Fruit fly (Drosophila melanogaster): ENCODE results near the gene CG33928.

The CG33928 gene

DNA sequence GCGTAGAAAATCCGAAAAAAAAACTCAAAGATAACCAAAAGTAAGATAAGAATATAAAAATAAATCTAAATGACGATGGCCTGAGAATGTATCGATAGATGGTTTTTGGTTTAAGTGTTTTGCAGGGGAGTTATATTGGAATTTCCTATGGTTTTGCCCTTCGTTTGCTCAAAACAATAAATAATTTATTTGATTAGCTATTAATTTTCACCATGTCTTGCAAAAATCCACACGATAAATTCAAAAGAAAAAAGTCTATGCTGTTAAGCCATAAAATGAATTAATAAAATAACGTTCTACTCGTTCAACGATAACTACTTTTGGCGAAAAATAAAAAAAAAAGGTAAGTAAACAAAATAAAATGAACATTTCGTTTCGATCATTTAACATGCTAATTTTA, 10.7 kb upstream of the CG33928 start:
- TF ChIP-seq dmrt11E (tag; optimal IDR thresholded peaks at IDR 0.05): no peak
- no peak for TF ChIP-seq Fer1 (GFP tag; optimal IDR thresholded peaks at IDR 0.05)
- no peak for TF ChIP-seq CG10366 (GFP tag; IDR thresholded peaks at IDR 0.05)
- TF ChIP-seq sqz (GFP tag; optimal IDR thresholded peaks at IDR 0.05): no peak
- peak; percentile 22 for TF ChIP-seq sens (GFP tag)
- no peak for TF ChIP-seq Meics (GFP tag; optimal IDR thresholded peaks at IDR 0.05)
- TF ChIP-seq crol (GFP tag; IDR thresholded peaks at IDR 0.05): no peak

DNA sequence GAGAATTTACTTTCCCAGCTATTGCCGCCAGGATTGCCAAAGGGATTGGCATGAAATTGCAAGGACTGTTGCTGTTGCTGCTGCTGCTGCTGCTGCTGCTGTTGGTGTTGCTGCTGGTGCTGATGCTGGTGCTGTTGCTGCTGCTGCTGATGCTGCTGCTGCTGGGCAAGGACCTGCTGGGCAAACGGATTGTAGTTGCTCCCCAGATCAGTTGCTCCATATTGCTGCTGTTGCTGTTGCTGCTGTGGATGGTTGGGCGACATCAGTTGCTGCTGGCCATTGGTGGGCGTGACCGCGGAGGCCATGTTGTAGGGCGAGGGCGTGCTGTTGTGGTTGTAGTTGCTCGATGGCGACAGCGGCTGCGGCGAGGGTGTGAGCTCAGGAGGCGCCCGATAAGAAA, 1.2 kb upstream of the CG33928 start:
- TF ChIP-seq Dfd (GFP tag; optimal IDR thresholded peaks at IDR 0.05) (peak in 1 of 2 experiments; percentile 85), Ets65A (GFP tag) (peak; percentile 45), tx (GFP tag; optimal IDR thresholded peaks at IDR 0.05) (no peak)

DNA sequence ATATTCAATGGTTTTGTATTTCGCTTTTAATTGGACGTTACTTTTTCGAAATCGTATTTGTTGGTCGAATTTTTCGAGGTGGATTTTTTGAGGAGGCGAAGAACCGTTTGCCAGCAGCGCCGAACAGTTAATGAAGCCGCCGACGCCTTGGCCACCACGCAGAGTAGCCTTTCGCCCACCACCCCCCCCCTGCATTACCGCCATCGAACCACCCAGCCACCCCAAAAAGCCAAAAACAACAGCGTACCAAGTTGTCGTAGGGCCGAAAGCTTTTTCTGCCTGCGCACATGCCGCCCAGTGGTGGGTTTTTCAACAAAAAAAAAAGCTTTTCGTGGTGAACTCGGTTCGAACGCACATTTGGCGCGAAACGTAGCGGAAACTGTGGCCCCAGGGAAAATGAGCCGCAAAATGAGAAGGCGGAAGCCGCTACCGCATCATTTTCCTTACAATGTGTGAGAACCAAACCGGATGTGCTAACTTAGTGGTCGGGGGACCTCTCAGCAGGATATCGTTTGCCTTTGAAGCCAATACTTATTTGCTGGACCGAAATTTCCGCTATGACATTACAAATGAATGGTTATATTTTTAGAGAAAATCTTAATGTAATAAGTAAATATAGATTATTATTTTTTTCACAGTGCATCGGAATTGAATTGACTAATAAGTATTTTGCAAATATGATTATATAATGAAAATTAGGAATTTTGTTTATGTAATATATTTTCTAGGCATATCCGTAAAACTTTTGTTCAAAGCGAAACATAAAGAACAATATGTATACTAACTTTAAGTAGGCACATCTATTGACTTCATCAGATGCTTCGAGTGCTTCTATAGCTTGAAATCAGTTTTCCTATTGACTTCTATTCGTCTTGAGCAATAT, 3.1 kb downstream of the CG33928 start, which contains the start of the genes Dif and CG5043:
Dif (minus strand) TSS at position 132 of the 883 bp plus-strand sequence.
CG5043 (plus strand) TSS at position 833 of the 883 bp plus-strand sequence.
- TF ChIP-seq Oaz (GFP tag; IDR thresholded peaks at IDR 0.05): no peak
- no peak for TF ChIP-seq tin (GFP tag; optimal IDR thresholded peaks at IDR 0.05)
- TF ChIP-seq Hand (GFP tag; optimal IDR thresholded peaks at IDR 0.05): peak; percentile 1
- peak; percentile 60 for TF ChIP-seq ewg (GFP tag; optimal IDR thresholded peaks at IDR 0.05)
- TF ChIP-seq Bgb (GFP tag; IDR thresholded peaks at IDR 0.05; ENCODE audit: partially characterized antibody): peak; percentile 48; the same call in 1 of the 2 replicates
- peak; percentile 28 for TF ChIP-seq CG15514 (GFP tag; optimal IDR thresholded peaks at IDR 0.05)
- peak; percentile 41 for TF ChIP-seq CG12071 (GFP tag; optimal IDR thresholded peaks at IDR 0.05)
- 0 out of 3 replicates have a peak, but pooled peaks have one; percentile 18 for TF ChIP-seq Opbp (GFP tag; IDR thresholded peaks at IDR 0.05; ENCODE audit: partially characterized antibody)
- peak; percentile 86 for TF ChIP-seq E2f2 (GFP tag; IDR thresholded peaks at IDR 0.05)
- no peak for TF ChIP-seq mam (GFP tag; optimal IDR thresholded peaks at IDR 0.05)
- TF ChIP-seq MBD-R2 (GFP tag; IDR thresholded peaks at IDR 0.05): peak; percentile 28; the same call in 1 of the 2 replicates
- peak; percentile 29 for TF ChIP-seq caup (GFP tag; optimal IDR thresholded peaks at IDR 0.05; ENCODE audit: severe bottlenecking)
- peak; percentile 60; the same call in 1 of the 3 replicates for TF ChIP-seq zen2 (GFP tag; IDR thresholded peaks at IDR 0.05; ENCODE audit: partially characterized antibody)
- peak; percentile 55; the same call in 1 of the 2 replicates for TF ChIP-seq Adf1 (GFP tag; IDR thresholded peaks at IDR 0.05)
- peak; percentile 23 for TF ChIP-seq HmgZ (tag; optimal IDR thresholded peaks at IDR 0.05)
- TF ChIP-seq Ets97D (GFP tag; optimal IDR thresholded peaks at IDR 0.05): peak; percentile 61
- TF ChIP-seq crol (GFP tag; IDR thresholded peaks at IDR 0.05): peak; percentile 90
- TF ChIP-seq sim (GFP tag; IDR thresholded peaks at IDR 0.05): no peak
- peak; percentile 20 for TF ChIP-seq her (GFP tag; optimal IDR thresholded peaks at IDR 0.05)
- TF ChIP-seq vvl (GFP tag; IDR thresholded peaks at IDR 0.05): 0 out of 2 replicates have a peak, but pooled peaks have one; percentile 50
- TF ChIP-seq Oli (tag; optimal IDR thresholded peaks at IDR 0.05): no peak
- no peak for TF ChIP-seq CG3995 (GFP tag; optimal IDR thresholded peaks at IDR 0.05)
- TF ChIP-seq E2f1 (GFP tag; IDR thresholded peaks at IDR 0.05): no peak
- peak; percentile 66 for TF ChIP-seq Aef1 (GFP tag; IDR thresholded peaks at IDR 0.05)
- TF ChIP-seq Drgx (GFP tag; IDR thresholded peaks at IDR 0.05): no peak
- 0 out of 3 replicates have a peak, but pooled peaks have one; percentile 21 for TF ChIP-seq CG11695 (GFP tag; IDR thresholded peaks at IDR 0.05)
- peak; percentile 81; the same call in 1 of the 4 replicates for TF ChIP-seq chinmo (GFP tag; IDR thresholded peaks at IDR 0.05; ENCODE audit: partially characterized antibody)
- TF ChIP-seq CG1233 (GFP tag; optimal IDR thresholded peaks at IDR 0.05): peak; percentile 7
- peak; percentile 41 for TF ChIP-seq CG6765 (GFP tag; optimal IDR thresholded peaks at IDR 0.05)
- TF ChIP-seq CG6791 (GFP tag; IDR thresholded peaks at IDR 0.05; ENCODE audit: partially characterized antibody): no peak
- peak; percentile 31 for TF ChIP-seq CG13287 (GFP tag; IDR thresholded peaks at IDR 0.05; ENCODE audit: partially characterized antibody)
- peak; percentile 73 for TF ChIP-seq Dp (GFP tag; optimal IDR thresholded peaks at IDR 0.05)
